Fruit fly (Drosophila melanogaster): Measurements from ENCODE around the gene Sdic3.
A peak's percentile ranks its signal among the peaks of the same experiment; 100 is the strongest.

Sdic3 gene

dm6 chrX:20173464-20173995 is 20.5 kb downstream of the Sdic3 start, which contains the start of gene AnxB10 (continued):
- TF ChIP-seq CG34224 (GFP tag; IDR thresholded peaks at IDR 0.05; ENCODE audit: partially characterized antibody): no peak
- TF ChIP-seq CG12391 (tag; optimal IDR thresholded peaks at IDR 0.05): peak; percentile 46
- TF ChIP-seq CG17802 (tag; optimal IDR thresholded peaks at IDR 0.05): no peak
- peak; percentile 64 for TF ChIP-seq CG31441 (GFP tag; IDR thresholded peaks at IDR 0.05)
- 0 out of 2 replicates have a peak, but pooled peaks have one; percentile 47 for TF ChIP-seq CG4730 (GFP tag; IDR thresholded peaks at IDR 0.05)
- peak; percentile 51 for TF ChIP-seq CG9727 (GFP tag; optimal IDR thresholded peaks at IDR 0.05)
- TF ChIP-seq CG13296 (GFP tag; optimal IDR thresholded peaks at IDR 0.05): peak; percentile 74
- TF ChIP-seq Opbp (GFP tag; IDR thresholded peaks at IDR 0.05; ENCODE audit: partially characterized antibody): no peak
- peak; percentile 59; the same call in 1 of the 3 replicates for TF ChIP-seq CG11695 (GFP tag; IDR thresholded peaks at IDR 0.05)
- TF ChIP-seq CG15269 (tag; optimal IDR thresholded peaks at IDR 0.05): peak; percentile 55
- TF ChIP-seq pros (GFP tag; optimal IDR thresholded peaks at IDR 0.05): no peak
- peak; percentile 41 for TF ChIP-seq Abd-B (GFP tag; optimal IDR thresholded peaks at IDR 0.05)
- no peak for TF ChIP-seq Dp (GFP tag; optimal IDR thresholded peaks at IDR 0.05)
- peak; percentile 36 for TF ChIP-seq tap (tag; optimal IDR thresholded peaks at IDR 0.05)
- TF ChIP-seq ara (GFP tag; IDR thresholded peaks at IDR 0.05): 0 out of 2 replicates have a peak, but pooled peaks have one; percentile 22
- TF ChIP-seq CG3726 (GFP tag; IDR thresholded peaks at IDR 0.05): no peak
- TF ChIP-seq nau (GFP tag; optimal IDR thresholded peaks at IDR 0.05): no peak
- TF ChIP-seq NC2β (GFP tag; optimal IDR thresholded peaks at IDR 0.05): peak; percentile 8
- TF ChIP-seq zfh2 (GFP tag; optimal IDR thresholded peaks at IDR 0.05): peak; percentile 25
- peak; percentile 33 for TF ChIP-seq CG6765 (GFP tag; optimal IDR thresholded peaks at IDR 0.05)
- TF ChIP-seq corto (GFP tag; optimal IDR thresholded peaks at IDR 0.05): peak; percentile 58
- TF ChIP-seq CG9797 (GFP tag; optimal IDR thresholded peaks at IDR 0.05): no peak
- TF ChIP-seq CG16813 (GFP tag; IDR thresholded peaks at IDR 0.05; ENCODE audit: partially characterized antibody): no peak
- peak; percentile 44 for TF ChIP-seq chn (GFP tag; optimal IDR thresholded peaks at IDR 0.05)
- TF ChIP-seq CG17361 (GFP tag; IDR thresholded peaks at IDR 0.05): peak; percentile 81
- TF ChIP-seq emc (GFP tag; optimal IDR thresholded peaks at IDR 0.05): no peak
- peak; percentile 69 for TF ChIP-seq Oli (tag; optimal IDR thresholded peaks at IDR 0.05)
- no peak for TF ChIP-seq abd-A (tag; optimal IDR thresholded peaks at IDR 0.05)
- no peak for TF ChIP-seq chinmo (GFP tag; IDR thresholded peaks at IDR 0.05; ENCODE audit: partially characterized antibody)
- TF ChIP-seq bcd (GFP tag; optimal IDR thresholded peaks at IDR 0.05): peak; percentile 75
- TF ChIP-seq odd (GFP tag; optimal IDR thresholded peaks at IDR 0.05): no peak
- no peak for TF ChIP-seq pfk (GFP tag; optimal IDR thresholded peaks at IDR 0.05)
- TF ChIP-seq zf30C (GFP tag; optimal IDR thresholded peaks at IDR 0.05): no peak
- no peak for TF ChIP-seq gro (GFP tag; optimal IDR thresholded peaks at IDR 0.05)
- TF ChIP-seq Tbp (GFP tag; optimal IDR thresholded peaks at IDR 0.05): no peak
- no peak for TF ChIP-seq cg (GFP tag; optimal IDR thresholded peaks at IDR 0.05)
- peak; percentile 14 for TF ChIP-seq CHES-1-like (GFP tag; optimal IDR thresholded peaks at IDR 0.05)
- no peak for TF ChIP-seq CG2116 (GFP tag; optimal IDR thresholded peaks at IDR 0.05)
- TF ChIP-seq CG16779 (GFP tag; IDR thresholded peaks at IDR 0.05): no peak
- no peak for TF ChIP-seq zen (tag; optimal IDR thresholded peaks at IDR 0.05)
- no peak for TF ChIP-seq knrl (GFP tag; IDR thresholded peaks at IDR 0.05; ENCODE audit: partially characterized antibody)
- TF ChIP-seq Dll (GFP tag; IDR thresholded peaks at IDR 0.05; ENCODE audit: partially characterized antibody): no peak
- no peak for TF ChIP-seq Eip74EF (GFP tag; optimal IDR thresholded peaks at IDR 0.05)
- peak; percentile 7 for TF ChIP-seq CG15601 (tag; optimal IDR thresholded peaks at IDR 0.05)
- TF ChIP-seq CG3838 (GFP tag; optimal IDR thresholded peaks at IDR 0.05): no peak
- TF ChIP-seq Sin3A (optimal IDR thresholded peaks at IDR 0.05): no peak
- no peak for TF ChIP-seq hth (optimal IDR thresholded peaks at IDR 0.05)
- no peak for TF ChIP-seq Lpt (GFP tag; optimal IDR thresholded peaks at IDR 0.05)
- TF ChIP-seq CG3847 (GFP tag; IDR thresholded peaks at IDR 0.05): no peak
- peak; percentile 56 for TF ChIP-seq D19A (tag; optimal IDR thresholded peaks at IDR 0.05)
